Worm (Caenorhabditis elegans) whole organism, L1 larva: Measurements from ENCODE around the gene rcq-5.

ENCODE experiments used
- C16A3.4 ChIP-seq: fragments of 150-350 bp; optimal IDR thresholded peaks from 2 replicates; lab custom pipeline; 2014; ENCODE audit warnings: missing biosample characterization, missing genetic modification characterization
- aly-2 ChIP-seq: fragments of 150-350 bp; optimal IDR thresholded peaks from 2 replicates; lab custom pipeline; 2014; ENCODE audit warnings: missing biosample characterization, missing genetic modification characterization
- dsc-1 ChIP-seq: sonication (generic microtip); optimal IDR thresholded peaks from 2 replicates; lab custom pipeline; 2016; ENCODE audit warnings: mild to moderate bottlenecking, missing genetic modification characterization, missing compliant biosample characterization
- efl-1 ChIP-seq, 4 experiments: fragments of 150-350 bp; optimal IDR thresholded peaks in 3 of 4; peaks in 1 of 4; 1 replicate in 1 of 4; 2 replicates in 3 of 4; lab custom pipeline; 2014; ENCODE audit warnings: missing biosample characterization in 2 of 4, missing genetic modification characterization in 2 of 4, missing genetic modification reagents in 2 of 4
- efl-3 ChIP-seq: fragments of 200-800 bp; sonication (Bioruptor generic); optimal IDR thresholded peaks from 2 replicates; lab custom pipeline; 2018; ENCODE audit warnings: mild to moderate bottlenecking, missing genetic modification characterization, missing compliant biosample characterization
- elt-2 ChIP-seq: sonication (generic microtip); optimal IDR thresholded peaks from 2 replicates; lab custom pipeline; 2016; ENCODE audit warnings: missing genetic modification characterization, mild to moderate bottlenecking, inconsistent platforms, missing compliant biosample characterization, missing genetic modification reagents
- fkh-10 ChIP-seq: sonication (generic microtip); optimal IDR thresholded peaks from 2 replicates; lab custom pipeline; 2017; ENCODE audit warnings: missing biosample characterization, missing genetic modification reagents, missing genetic modification characterization
- fkh-8 ChIP-seq: sonication (generic microtip); optimal IDR thresholded peaks from 2 replicates; lab custom pipeline; 2016; ENCODE audit warnings: mild to moderate bottlenecking, missing genetic modification characterization, missing compliant biosample characterization
- fos-1 ChIP-seq: fragments of 150-350 bp; optimal IDR thresholded peaks from 2 replicates; lab custom pipeline; 2014; ENCODE audit warnings: missing biosample characterization, missing genetic modification characterization
- grh-1 ChIP-seq: fragments of 200-800 bp; sonication (Bioruptor generic); IDR thresholded peaks from 2 replicates; pipeline ENCODE4 v1.3.6; 2022; ENCODE audit warnings: missing genetic modification reagents, missing genetic modification characterization, missing compliant biosample characterization
- hlh-17 ChIP-seq: fragments of 200-800 bp; sonication (Bioruptor generic); optimal IDR thresholded peaks from 2 replicates; lab custom pipeline; 2018; ENCODE audit warnings: missing genetic modification characterization, mild to moderate bottlenecking, missing compliant biosample characterization, moderate library complexity, borderline replicate concordance
- irx-1 ChIP-seq: sonication (generic microtip); optimal IDR thresholded peaks from 2 replicates; lab custom pipeline; 2016; ENCODE audit warnings: missing genetic modification characterization, missing compliant biosample characterization
- lin-13 ChIP-seq: fragments of 150-350 bp; optimal IDR thresholded peaks from 2 replicates; lab custom pipeline; 2014; ENCODE audit warnings: missing biosample characterization, missing genetic modification reagents, missing genetic modification characterization
- lin-14 ChIP-seq: fragments of 200-800 bp; sonication (Bioruptor generic); optimal IDR thresholded peaks from 2 replicates; lab custom pipeline; 2018; ENCODE audit warnings: mild to moderate bottlenecking, missing genetic modification characterization, moderate library complexity, missing compliant biosample characterization
- lin-35 ChIP-seq, 2 experiments: fragments of 150-350 bp; optimal IDR thresholded peaks; 2 replicates each; lab custom pipeline; 2014; ENCODE audit warnings: missing biosample characterization in 2 of 2, missing genetic modification characterization in 2 of 2, missing genetic modification reagents in 2 of 2
- lin-39 ChIP-seq: fragments of 150-350 bp; optimal IDR thresholded peaks from 2 replicates; lab custom pipeline; 2014; ENCODE audit warnings: missing biosample characterization, missing genetic modification reagents, missing genetic modification characterization
- lir-3 ChIP-seq: sonication (generic microtip); optimal IDR thresholded peaks from 2 replicates; lab custom pipeline; 2016; ENCODE audit warnings: mild to moderate bottlenecking, missing genetic modification characterization, moderate library complexity, missing compliant biosample characterization; ENCODE audit not compliant: poor library complexity
- mab-9 ChIP-seq: fragments of 200-800 bp; sonication (Bioruptor generic); IDR thresholded peaks from 2 replicates; pipeline ENCODE4 v1.3.6; 2022; ENCODE audit warnings: missing genetic modification reagents, missing genetic modification characterization, missing compliant biosample characterization
- mep-1 ChIP-seq: fragments of 150-350 bp; optimal IDR thresholded peaks from 2 replicates; lab custom pipeline; 2014; ENCODE audit warnings: missing biosample characterization, missing genetic modification characterization
- nhr-11 ChIP-seq: fragments of 150-350 bp; optimal IDR thresholded peaks from 2 replicates; lab custom pipeline; 2014; ENCODE audit warnings: missing biosample characterization, missing genetic modification characterization
- nhr-12 ChIP-seq: sonication (generic microtip); optimal IDR thresholded peaks from 2 replicates; lab custom pipeline; 2017; ENCODE audit warnings: missing biosample characterization, missing genetic modification characterization
- nhr-19 ChIP-seq: fragments of 200-800 bp; sonication (Bioruptor generic); conservative IDR thresholded peaks from 2 replicates; pipeline ENCODE4 v1.3.6; 2022; ENCODE audit warnings: missing genetic modification characterization, missing compliant biosample characterization
- nhr-20 ChIP-seq: sonication (generic microtip); optimal IDR thresholded peaks from 2 replicates; lab custom pipeline; 2016; ENCODE audit warnings: mild to moderate bottlenecking, missing genetic modification characterization, missing compliant biosample characterization
- nhr-71 ChIP-seq: sonication (generic microtip); optimal IDR thresholded peaks from 2 replicates; lab custom pipeline; 2016; ENCODE audit warnings: mild to moderate bottlenecking, missing genetic modification characterization, moderate library complexity, missing compliant biosample characterization
- nhr-77 ChIP-seq: fragments of 150-350 bp; optimal IDR thresholded peaks from 2 replicates; lab custom pipeline; 2014; ENCODE audit warnings: missing biosample characterization, missing genetic modification characterization
- nhr-84 ChIP-seq: sonication (generic microtip); optimal IDR thresholded peaks from 2 replicates; lab custom pipeline; 2017; ENCODE audit warnings: missing biosample characterization, missing genetic modification characterization
- pax-3 ChIP-seq: fragments of 200-800 bp; sonication (Bioruptor generic); optimal IDR thresholded peaks from 2 replicates; lab custom pipeline; 2018; ENCODE audit warnings: mild to moderate bottlenecking, missing genetic modification characterization, moderate library complexity, missing compliant biosample characterization
- pqm-1 ChIP-seq: sonication (generic microtip); optimal IDR thresholded peaks from 3 replicates; lab custom pipeline; 2017; ENCODE audit warnings: missing biosample characterization, missing genetic modification characterization
- rnt-1 ChIP-seq: sonication (generic microtip); optimal IDR thresholded peaks from 2 replicates; lab custom pipeline; 2016; ENCODE audit warnings: mild to moderate bottlenecking, missing genetic modification characterization, moderate library complexity, missing compliant biosample characterization
- skn-1 ChIP-seq: fragments of 150-350 bp; optimal IDR thresholded peaks from 2 replicates; lab custom pipeline; 2014; ENCODE audit warnings: missing biosample characterization, missing genetic modification characterization
- swsn-7 ChIP-seq: sonication (generic microtip); optimal IDR thresholded peaks from 2 replicates; lab custom pipeline; 2016; ENCODE audit warnings: missing genetic modification characterization, missing compliant biosample characterization
- unc-30 ChIP-seq: sonication (generic microtip); optimal IDR thresholded peaks from 2 replicates; lab custom pipeline; 2017; ENCODE audit warnings: missing biosample characterization, missing genetic modification characterization
- zag-1 ChIP-seq: fragments of 150-350 bp; optimal IDR thresholded peaks from 2 replicates; lab custom pipeline; 2014; ENCODE audit warnings: missing biosample characterization, missing genetic modification characterization
- zip-4 ChIP-seq: fragments of 200-800 bp; sonication (Bioruptor generic); optimal IDR thresholded peaks from 2 replicates; lab custom pipeline; 2018; ENCODE audit warnings: mild to moderate bottlenecking, missing genetic modification characterization, moderate library complexity, missing compliant biosample characterization

The rcq-5 gene

ce11 chrIII:4063724-4064123, 5.9 kb upstream of the rcq-5 start (continued):
- no peak for TF ChIP-seq pax-3
- TF ChIP-seq hlh-17 (GFP tag; lab: Kevin White, UChicago): no peak
- no peak for TF ChIP-seq C16A3.4 (tag; lab: Kevin White, UChicago)
- no peak for TF ChIP-seq irx-1 (tag; lab: Kevin White, UChicago)
- no peak for TF ChIP-seq lir-3 (tag; lab: Kevin White, UChicago)
- TF ChIP-seq nhr-19 (GFP tag; lab: Robert Waterston, UW): no peak
- no peak for TF ChIP-seq mab-9 (GFP tag; lab: Robert Waterston, UW)

ce11 chrIII:4060019-4060418, 2.2 kb upstream of the rcq-5 start, which contains the start of gene his-70:
TSS of gene his-70 (minus strand) at chrIII:4060119.
- no peak for TF ChIP-seq unc-30 (tag; lab: Kevin White, UChicago)
- TF ChIP-seq C16A3.4 (tag; lab: Kevin White, UChicago): no peak
- TF ChIP-seq fkh-10 (GFP tag; lab: Kevin White, UChicago): no peak
- no peak for TF ChIP-seq nhr-20 (tag; lab: Kevin White, UChicago)
- TF ChIP-seq lin-14 (GFP tag; lab: Kevin White, UChicago): no peak
- TF ChIP-seq, all 84 proteins: peak for 0

ce11 chrIII:4058643-4059042, 867 bp upstream of the rcq-5 start, which contains the start of gene his-69:
TSS of gene his-69 (minus strand) at chrIII:4058743.
- TF ChIP-seq rnt-1 (tag; lab: Kevin White, UChicago) (no peak), nhr-77 (tag; lab: Kevin White, UChicago) (no peak), C16A3.4 (tag; lab: Kevin White, UChicago) (no peak), dsc-1 (tag; lab: Kevin White, UChicago) (no peak), zip-4 (GFP tag; lab: Kevin White, UChicago) (no peak), hlh-17 (GFP tag; lab: Kevin White, UChicago) (no peak), nhr-11 (tag; lab: Kevin White, UChicago) (no peak), lin-39 (tag; lab: Kevin White, UChicago) (no peak), nhr-84 (no peak), fos-1 (tag; lab: Kevin White, UChicago) (no peak), zag-1 (tag; lab: Kevin White, UChicago) (no peak), swsn-7 (tag; lab: Kevin White, UChicago) (no peak), nhr-71 (tag; lab: Kevin White, UChicago) (no peak), aly-2 (tag; lab: Kevin White, UChicago) (no peak), pqm-1 (tag; lab: Kevin White, UChicago) (no peak), efl-3 (GFP tag; lab: Kevin White, UChicago) (no peak), fkh-8 (tag; lab: Kevin White, UChicago) (no peak), grh-1 (GFP tag; lab: Robert Waterston, UW) (no peak)

ce11 chrIII:4049150-4049549, 8.6 kb downstream of the rcq-5 start:
- no peak for TF ChIP-seq efl-1 (optimal IDR thresholded peaks at IDR 0.05; lab: Kevin White, UChicago)
- peak in 1 of 2 experiments; percentile 32 for TF ChIP-seq efl-1 (GFP tag; optimal IDR thresholded peaks at IDR 0.05 in 1 of 2; lab: Kevin White, UChicago)
- TF ChIP-seq nhr-84: no peak
- TF ChIP-seq, all 84 proteins: peak for 1

ce11 chrIII:4039775-4040174, 18.0 kb downstream of the rcq-5 start:
- no peak for TF ChIP-seq mep-1 (tag; lab: Kevin White, UChicago)
- TF ChIP-seq pqm-1 (tag; lab: Kevin White, UChicago): peak; percentile 68
- peak in 1 of 2 experiments; percentile 32 for TF ChIP-seq lin-35 (GFP tag; optimal IDR thresholded peaks at IDR 0.05; lab: Kevin White, UChicago)
- no peak for TF ChIP-seq C16A3.4 (tag; lab: Kevin White, UChicago)
- TF ChIP-seq nhr-19 (GFP tag; lab: Robert Waterston, UW): no peak
- peak; percentile 54 for TF ChIP-seq elt-2 (tag; lab: Kevin White, UChicago)
- TF ChIP-seq nhr-12 (tag; lab: Kevin White, UChicago): no peak
- TF ChIP-seq lir-3 (tag; lab: Kevin White, UChicago): no peak
- no peak for TF ChIP-seq lin-39 (tag; lab: Kevin White, UChicago)
- no peak for TF ChIP-seq skn-1
- TF ChIP-seq lin-13 (GFP tag; lab: Kevin White, UChicago): no peak
- TF ChIP-seq lin-14 (GFP tag; lab: Kevin White, UChicago): no peak
- TF ChIP-seq nhr-84: no peak
